Fruit fly (Drosophila melanogaster) whole organism, embryonic: ENCODE results near the gene yps.

Source experiments
- CG10147 ChIP-seq: fragments of 200-800 bp; sonication (Bioruptor generic); optimal IDR thresholded peaks from 2 replicates; lab custom pipeline; 2019; ENCODE audit warnings: missing biosample characterization, mild to moderate bottlenecking, missing genetic modification characterization, moderate library complexity
- CG10543 ChIP-seq: fragments of 200-800 bp; sonication (Bioruptor generic); optimal IDR thresholded peaks from 3 replicates; lab custom pipeline; 2017; ENCODE audit warnings: missing biosample characterization, mild to moderate bottlenecking, missing genetic modification characterization, moderate library complexity
- CG12769 ChIP-seq: fragments of 200-800 bp; sonication (Bioruptor generic); optimal IDR thresholded peaks from 2 replicates; lab custom pipeline; 2019; ENCODE audit warnings: missing biosample characterization, mild to moderate bottlenecking, missing genetic modification characterization, moderate library complexity
- CG13296 ChIP-seq: fragments of 200-800 bp; sonication (Bioruptor generic); optimal IDR thresholded peaks from 3 replicates; lab custom pipeline; 2018; ENCODE audit warnings: missing biosample characterization, mild to moderate bottlenecking, missing genetic modification characterization
- CG13424 ChIP-seq: fragments of 200-800 bp; sonication (Bioruptor generic); optimal IDR thresholded peaks from 2 replicates; lab custom pipeline; 2019; ENCODE audit warnings: missing biosample characterization, mild to moderate bottlenecking, missing genetic modification characterization, moderate library complexity
- CG14860 ChIP-seq: fragments of 200-800 bp; sonication (Bioruptor generic); IDR thresholded peaks from 3 replicates; pipeline ENCODE4 v1.3.6; 2022; ENCODE audit warnings: missing biosample characterization, missing genetic modification characterization; ENCODE audit not compliant: partially characterized antibody
- CG15073 ChIP-seq: fragments of 200-800 bp; sonication (Bioruptor generic); optimal IDR thresholded peaks from 2 replicates; lab custom pipeline; 2016; ENCODE audit warnings: missing biosample characterization, missing genetic modification characterization
- CG15696 ChIP-seq: fragments of 200-800 bp; sonication (Bioruptor generic); optimal IDR thresholded peaks from 2 replicates; lab custom pipeline; 2019; ENCODE audit warnings: missing biosample characterization, mild to moderate bottlenecking, missing genetic modification characterization, moderate library complexity
- CG16813 ChIP-seq: fragments of 200-800 bp; sonication (Bioruptor generic); IDR thresholded peaks from 3 replicates; pipeline ENCODE4 v1.3.6; 2022; ENCODE audit warnings: missing biosample characterization, missing genetic modification characterization; ENCODE audit not compliant: partially characterized antibody
- CG16815 ChIP-seq: fragments of 200-800 bp; sonication (Bioruptor generic); optimal IDR thresholded peaks from 3 replicates; lab custom pipeline; 2017; ENCODE audit warnings: missing biosample characterization, mild to moderate bottlenecking, missing genetic modification characterization
- CG17359 ChIP-seq: fragments of 200-800 bp; sonication (Bioruptor generic); optimal IDR thresholded peaks from 3 replicates; lab custom pipeline; 2018; ENCODE audit warnings: missing biosample characterization, mild to moderate bottlenecking, missing genetic modification characterization, moderate library complexity
- CG17385 ChIP-seq: fragments of 200-800 bp; sonication (Bioruptor generic); optimal IDR thresholded peaks from 3 replicates; lab custom pipeline; 2018; ENCODE audit warnings: missing biosample characterization, mild to moderate bottlenecking, missing genetic modification characterization
- CG17912 ChIP-seq: fragments of 200-800 bp; sonication (Bioruptor generic); optimal IDR thresholded peaks from 2 replicates; lab custom pipeline; 2018; ENCODE audit warnings: missing biosample characterization, mild to moderate bottlenecking, missing genetic modification characterization
- CG2202 ChIP-seq: fragments of 200-800 bp; sonication (Bioruptor generic); optimal IDR thresholded peaks from 2 replicates; lab custom pipeline; 2018; ENCODE audit warnings: missing biosample characterization, mild to moderate bottlenecking, missing genetic modification characterization
- CG2678 ChIP-seq: fragments of 200-800 bp; sonication (Bioruptor generic); optimal IDR thresholded peaks from 3 replicates; lab custom pipeline; 2019; ENCODE audit warnings: missing biosample characterization, mild to moderate bottlenecking, missing genetic modification characterization, moderate library complexity
- CG32772 ChIP-seq: fragments of 200-800 bp; sonication (Bioruptor generic); IDR thresholded peaks from 2 replicates; pipeline ENCODE4 v1.3.6; 2022; ENCODE audit warnings: missing biosample characterization, missing genetic modification characterization
- CG33557 ChIP-seq: fragments of 200-800 bp; sonication (Bioruptor generic); optimal IDR thresholded peaks from 2 replicates; lab custom pipeline; 2019; ENCODE audit warnings: missing biosample characterization, mild to moderate bottlenecking, missing genetic modification characterization, moderate library complexity
- CG3726 ChIP-seq: fragments of 200-800 bp; sonication (Bioruptor generic); IDR thresholded peaks from 3 replicates; pipeline ENCODE4, ENCODE4 v1.3.6; 2022; ENCODE audit warnings: missing biosample characterization, missing genetic modification characterization
- CG6254 ChIP-seq: fragments of 200-800 bp; sonication (Bioruptor generic); optimal IDR thresholded peaks from 3 replicates; lab custom pipeline; 2017; ENCODE audit warnings: mild to moderate bottlenecking, missing biosample characterization, missing genetic modification reagents, missing genetic modification characterization
- CoRest ChIP-seq: fragments of 200-800 bp; sonication (Bioruptor generic); optimal IDR thresholded peaks from 3 replicates; lab custom pipeline; 2018; ENCODE audit warnings: missing biosample characterization, mild to moderate bottlenecking, missing genetic modification characterization, moderate library complexity
- D ChIP-seq, 2 experiments: fragments of 200-800 bp in 1 of 2; fragments of >200 bp in 1 of 2; sonication (Bioruptor generic) in 1 of 2; optimal IDR thresholded peaks; 2 replicates in 1 of 2; 3 replicates in 1 of 2; lab custom pipeline; 2017; ENCODE audit warnings: mild to moderate bottlenecking in 1 of 2, missing biosample characterization in 1 of 2, missing genetic modification characterization in 1 of 2, missing genetic modification reagents in 1 of 2
- Dbx ChIP-seq: fragments of 200-800 bp; sonication (Bioruptor generic); IDR thresholded peaks from 3 replicates; pipeline ENCODE4 v1.3.6; 2022; ENCODE audit warnings: missing biosample characterization, missing genetic modification characterization
- Doc3 ChIP-seq: fragments of 200-800 bp; sonication (Bioruptor generic); IDR thresholded peaks from 3 replicates; pipeline ENCODE4 v1.3.6; 2022; ENCODE audit warnings: missing biosample characterization, missing genetic modification characterization; ENCODE audit not compliant: partially characterized antibody
- Ets97D ChIP-seq: fragments of 200-800 bp; sonication (Bioruptor generic); optimal IDR thresholded peaks from 3 replicates; lab custom pipeline; 2016; ENCODE audit warnings: missing biosample characterization, missing genetic modification characterization
- HLHmδ ChIP-seq: fragments of 200-800 bp; sonication (Bioruptor generic); optimal IDR thresholded peaks from 2 replicates; lab custom pipeline; 2018; ENCODE audit warnings: missing biosample characterization, mild to moderate bottlenecking, missing genetic modification characterization, moderate library complexity
- NfI ChIP-seq: fragments of 200-800 bp; sonication (Bioruptor generic); optimal IDR thresholded peaks from 3 replicates; lab custom pipeline; 2018; ENCODE audit warnings: missing biosample characterization, mild to moderate bottlenecking, missing genetic modification characterization, moderate library complexity
- Poxn ChIP-seq: fragments of 200-800 bp; sonication (Bioruptor generic); IDR thresholded peaks from 2 replicates; pipeline ENCODE4 v1.3.6; 2022; ENCODE audit warnings: missing biosample characterization, missing genetic modification characterization
- ap ChIP-seq: fragments of 200-800 bp; sonication (Bioruptor generic); IDR thresholded peaks from 2 replicates; pipeline ENCODE4 v1.3.6; 2022; ENCODE audit warnings: missing biosample characterization, missing genetic modification characterization
- bigmax ChIP-seq: fragments of 200-800 bp; sonication (Bioruptor generic); optimal IDR thresholded peaks from 2 replicates; lab custom pipeline; 2018; ENCODE audit warnings: missing biosample characterization, mild to moderate bottlenecking, missing genetic modification characterization
- cad ChIP-seq: fragments of >200 bp; optimal IDR thresholded peaks from 2 replicates; lab custom pipeline; 2017; ENCODE audit warnings: missing biosample characterization, missing genetic modification characterization
- da ChIP-seq: fragments of 200-800 bp; sonication (Bioruptor generic); optimal IDR thresholded peaks from 2 replicates; lab custom pipeline; 2016; ENCODE audit warnings: missing biosample characterization, missing genetic modification characterization
- dan ChIP-seq: fragments of 200-800 bp; sonication (Bioruptor generic); IDR thresholded peaks from 2 replicates; pipeline ENCODE4 v1.3.6; 2022; ENCODE audit warnings: missing biosample characterization, missing genetic modification characterization
- en ChIP-seq: fragments of 200-800 bp; sonication (Bioruptor generic); optimal IDR thresholded peaks from 2 replicates; lab custom pipeline; 2016; ENCODE audit warnings: missing biosample characterization, missing genetic modification characterization
- gcm2 ChIP-seq: fragments of 200-800 bp; sonication (Bioruptor generic); optimal IDR thresholded peaks from 2 replicates; lab custom pipeline; 2016; ENCODE audit warnings: missing biosample characterization, missing genetic modification characterization
- gfzf ChIP-seq: fragments of 200-800 bp; sonication (Bioruptor generic); optimal IDR thresholded peaks from 2 replicates; lab custom pipeline; 2016; ENCODE audit warnings: missing biosample characterization, mild to moderate bottlenecking, missing genetic modification characterization, moderate library complexity
- knrl ChIP-seq: fragments of 200-800 bp; sonication (Bioruptor generic); IDR thresholded peaks from 3 replicates; pipeline ENCODE4 v1.3.6; 2022; ENCODE audit warnings: missing biosample characterization, missing genetic modification characterization; ENCODE audit not compliant: partially characterized antibody
- mam ChIP-seq: fragments of 200-800 bp; sonication (Bioruptor generic); optimal IDR thresholded peaks from 3 replicates; lab custom pipeline; 2016; ENCODE audit warnings: missing biosample characterization, missing genetic modification characterization
- nmo ChIP-seq: fragments of 200-800 bp; sonication (Bioruptor generic); optimal IDR thresholded peaks from 2 replicates; lab custom pipeline; 2018; ENCODE audit warnings: missing biosample characterization, mild to moderate bottlenecking, missing genetic modification characterization, moderate library complexity
- nom ChIP-seq: fragments of 200-800 bp; sonication (Bioruptor generic); optimal IDR thresholded peaks from 2 replicates; lab custom pipeline; 2017; ENCODE audit warnings: missing biosample characterization, missing genetic modification characterization, mild to moderate bottlenecking, moderate library complexity, missing genetic modification reagents
- prd ChIP-seq, 3 experiments: fragments of >200 bp in 2 of 3; fragments of 200-800 bp in 1 of 3; sonication (Bioruptor generic) in 1 of 3; optimal IDR thresholded peaks in 2 of 3; IDR thresholded peaks in 1 of 3; 2 replicates in 2 of 3; 3 replicates in 1 of 3; pipeline versions ENCODE4 v1.3.6 to Lab custom; 2017 to 2022; ENCODE audit warnings: missing biosample characterization in 1 of 3, missing genetic modification characterization in 1 of 3
- ranshi ChIP-seq: fragments of 200-800 bp; sonication (Bioruptor generic); IDR thresholded peaks from 2 replicates; pipeline ENCODE4 v1.3.6; 2022; ENCODE audit warnings: missing biosample characterization, missing genetic modification characterization
- ro ChIP-seq: fragments of 200-800 bp; sonication (Bioruptor generic); IDR thresholded peaks from 2 replicates; pipeline ENCODE4 v1.3.6; 2022; ENCODE audit warnings: missing biosample characterization, missing genetic modification characterization
- sd ChIP-seq: fragments of 200-800 bp; sonication (Bioruptor generic); optimal IDR thresholded peaks from 3 replicates; lab custom pipeline; 2018; ENCODE audit warnings: missing biosample characterization, mild to moderate bottlenecking, missing genetic modification characterization, moderate library complexity
- sim ChIP-seq: fragments of 200-800 bp; sonication (Bioruptor generic); IDR thresholded peaks from 2 replicates; pipeline ENCODE4 v1.3.6; 2022; ENCODE audit warnings: missing biosample characterization, missing genetic modification characterization
- trh ChIP-seq: fragments of 200-800 bp; sonication (Bioruptor generic); optimal IDR thresholded peaks from 2 replicates; lab custom pipeline; 2016; ENCODE audit warnings: missing biosample characterization, missing genetic modification characterization
- tx ChIP-seq: fragments of 200-800 bp; sonication (Bioruptor generic); optimal IDR thresholded peaks from 2 replicates; lab custom pipeline; 2016; ENCODE audit warnings: missing biosample characterization, missing genetic modification characterization
- unpg ChIP-seq: fragments of 200-800 bp; sonication (Bioruptor generic); optimal IDR thresholded peaks from 3 replicates; lab custom pipeline; 2018; ENCODE audit warnings: missing biosample characterization, mild to moderate bottlenecking, missing genetic modification characterization, moderate library complexity
- usp ChIP-seq: fragments of >200 bp; optimal IDR thresholded peaks from 2 replicates; lab custom pipeline; 2017; ENCODE audit warnings: missing biosample characterization, missing genetic modification characterization

Gene yps

dm6 chr3L:12115966-12116735, 8.8 kb downstream of the yps start, which contains the start of gene vers (continued):
- TF ChIP-seq sd (no peak), tx (GFP tag; lab: Kevin White, UChicago) (no peak), CG16813 (GFP tag; lab: Robert Waterston, UW) (peak; percentile 92), NfI (GFP tag; lab: Kevin White, UChicago) (no peak), CG15073 (GFP tag; lab: Kevin White, UChicago) (no peak), D (optimal IDR thresholded peaks at IDR 0.05; lab: Kevin White, UChicago) (no peak), D (GFP tag; optimal IDR thresholded peaks at IDR 0.05; lab: Kevin White, UChicago) (no peak), CG12769 (tag; lab: Kevin White, UChicago) (no peak), CG10543 (GFP tag; lab: Kevin White, UChicago) (no peak), nom (GFP tag; lab: Kevin White, UChicago) (no peak), gcm2 (GFP tag; lab: Kevin White, UChicago) (no peak), unpg (no peak), CG6254 (GFP tag; lab: Kevin White, UChicago) (no peak), CG17912 (GFP tag; lab: Kevin White, UChicago) (no peak), CoRest (peak; percentile 14), trh (GFP tag; lab: Kevin White, UChicago) (no peak), CG3726 (GFP tag; lab: Robert Waterston, UW) (no peak), ranshi (GFP tag; lab: Robert Waterston, UW) (0 out of 2 replicates have a peak, but pooled peaks have one; percentile 17), CG2678 (no peak), Ets97D (GFP tag; lab: Kevin White, UChicago) (peak; percentile 58), ap (GFP tag; lab: Robert Waterston, UW) (no peak), Dbx (GFP tag; lab: Robert Waterston, UW) (no peak), CG2202 (tag; lab: Kevin White, UChicago) (no peak), knrl (GFP tag; lab: Robert Waterston, UW) (peak; percentile 90), Poxn (GFP tag; lab: Robert Waterston, UW) (no peak), CG10147 (no peak), nmo (GFP tag; lab: Kevin White, UChicago) (peak; percentile 41), CG16815 (GFP tag; lab: Kevin White, UChicago) (no peak), CG13296 (GFP tag; lab: Kevin White, UChicago) (peak; percentile 29), en (GFP tag; lab: Kevin White, UChicago) (no peak), HLHmδ (no peak), CG14860 (GFP tag; lab: Robert Waterston, UW) (peak; percentile 86), CG17385 (GFP tag; lab: Kevin White, UChicago) (no peak), prd (optimal IDR thresholded peaks at IDR 0.05; lab: Kevin White, UChicago) (no peak), prd (GFP tag; IDR thresholded peaks at IDR 0.05; lab: Robert Waterston, UW) (no peak), CG33557 (GFP tag; lab: Kevin White, UChicago) (no peak), CG17359 (tag; lab: Kevin White, UChicago) (no peak), da (GFP tag; lab: Kevin White, UChicago) (no peak), bigmax (no peak), sim (GFP tag; lab: Robert Waterston, UW) (no peak), gfzf (GFP tag; lab: Kevin White, UChicago) (peak; percentile 12), dan (GFP tag; lab: Robert Waterston, UW) (no peak), CG13424 (tag; lab: Kevin White, UChicago) (no peak), mam (peak; percentile 47), CG32772 (GFP tag; lab: Robert Waterston, UW) (no peak), CG15696 (tag; lab: Kevin White, UChicago) (no peak), cad (GFP tag; lab: Kevin White, UChicago) (no peak), ro (no peak), usp (GFP tag; lab: Kevin White, UChicago) (no peak), Doc3 (GFP tag; lab: Robert Waterston, UW) (peak; percentile 91)
